Worm (Caenorhabditis elegans) whole organism, early embryonic: ENCODE measurements around the gene tos-1.

Experiments
- aly-1 ChIP-seq: sonication (generic microtip); optimal IDR thresholded peaks from 2 replicates; lab custom pipeline; 2016; ENCODE audit warnings: missing genetic modification characterization, missing compliant biosample characterization
- ama-1 ChIP-seq: fragments of 150-350 bp; optimal IDR thresholded peaks from 2 replicates; lab custom pipeline; 2014
- ceh-13 ChIP-seq: fragments of 200-800 bp; sonication (Bioruptor generic); optimal IDR thresholded peaks from 2 replicates; lab custom pipeline; 2018; ENCODE audit warnings: mild to moderate bottlenecking, missing genetic modification characterization, missing compliant biosample characterization
- ceh-36 ChIP-seq: sonication (generic microtip); optimal IDR thresholded peaks from 2 replicates; lab custom pipeline; 2016; ENCODE audit warnings: missing genetic modification characterization, inconsistent platforms, missing compliant biosample characterization
- ets-7 ChIP-seq: sonication (generic microtip); optimal IDR thresholded peaks from 2 replicates; lab custom pipeline; 2016; ENCODE audit warnings: missing genotype, missing genetic modification characterization, missing compliant biosample characterization
- hmg-4 ChIP-seq: fragments of 200-800 bp; sonication (Bioruptor generic); optimal IDR thresholded peaks from 2 replicates; lab custom pipeline; 2018; ENCODE audit warnings: mild to moderate bottlenecking, missing genetic modification characterization, missing compliant biosample characterization
- pes-1 ChIP-seq: fragments of 200-800 bp; sonication (Bioruptor generic); IDR thresholded peaks from 2 replicates; pipeline ENCODE4 v1.3.6; 2022; ENCODE audit warnings: missing genetic modification reagents, missing genetic modification characterization, missing compliant biosample characterization
- scrt-1 ChIP-seq: fragments of 200-800 bp; sonication (Bioruptor generic); IDR thresholded peaks from 2 replicates; pipeline ENCODE4 v1.3.6; 2022; ENCODE audit warnings: missing genetic modification characterization, missing compliant biosample characterization
- sea-1 ChIP-seq: fragments of 200-800 bp; sonication (Bioruptor generic); conservative IDR thresholded peaks from 2 replicates; pipeline ENCODE4 v1.3.6; 2022; ENCODE audit warnings: missing genetic modification characterization, missing compliant biosample characterization
- tbx-11 ChIP-seq: fragments of 200-800 bp; sonication (Bioruptor generic); IDR thresholded peaks from 2 replicates; pipeline ENCODE4 v1.3.6; 2022; ENCODE audit warnings: missing genetic modification characterization, missing compliant biosample characterization
- tbx-37 ChIP-seq: fragments of 200-800 bp; sonication (Bioruptor generic); conservative IDR thresholded peaks from 2 replicates; pipeline ENCODE4 v1.3.6; 2022; ENCODE audit warnings: missing genetic modification reagents, missing genetic modification characterization, missing compliant biosample characterization
- tra-4 ChIP-seq: sonication (generic microtip); optimal IDR thresholded peaks from 2 replicates; lab custom pipeline; 2017; ENCODE audit warnings: missing genetic modification characterization, missing compliant biosample characterization

DNA sequence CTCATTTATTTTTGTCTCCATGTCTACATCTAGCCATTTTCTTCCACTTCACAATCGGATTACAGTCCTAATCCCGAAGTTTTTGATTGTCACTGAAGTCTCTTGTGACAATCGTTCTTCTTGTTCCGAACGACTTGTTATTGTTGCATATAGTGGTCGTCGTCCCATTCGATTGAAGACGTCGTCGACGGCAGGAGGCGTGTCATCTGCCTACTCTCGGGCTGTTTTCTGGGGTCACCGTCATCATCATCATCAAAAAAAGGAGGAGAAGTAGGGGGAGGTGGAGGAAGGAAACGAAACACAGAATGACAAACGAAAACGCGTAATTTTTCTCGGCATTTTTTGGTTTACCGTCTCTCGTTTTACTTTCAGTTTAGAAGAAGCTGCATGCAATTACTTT is 38.9 kb downstream of the tos-1 start, which contains the start of gene F44A2.3:
- no peak for TF ChIP-seq ets-7 (tag; lab: Kevin White, UChicago)
- TF ChIP-seq ama-1 (lab: Kevin White, UChicago), result no peak
- no peak for TF ChIP-seq tbx-37 (GFP tag; lab: Robert Waterston, UW)
- no peak for TF ChIP-seq tra-4 (tag; lab: Kevin White, UChicago)
- no peak for TF ChIP-seq hmg-4 (GFP tag; lab: Kevin White, UChicago)
- TF ChIP-seq aly-1, result no peak
- TF ChIP-seq ceh-36, result no peak
- no peak for TF ChIP-seq ceh-13 (GFP tag; lab: Kevin White, UChicago)
- TF ChIP-seq pes-1 (GFP tag; lab: Robert Waterston, UW), result no peak
- no peak for TF ChIP-seq tbx-11 (GFP tag; lab: Robert Waterston, UW)
- no peak for TF ChIP-seq scrt-1 (GFP tag; lab: Robert Waterston, UW)
- TF ChIP-seq sea-1 (GFP tag; lab: Robert Waterston, UW), result no peak
